Worm (Caenorhabditis elegans) whole organism, late embryonic: ENCODE measurements around the gene C46F11.5.

ENCODE experiments used
- elt-2 ChIP-seq: sonication (generic microtip); optimal IDR thresholded peaks from 2 replicates; lab custom pipeline; 2016; ENCODE audit warnings: missing genetic modification reagents, missing genetic modification characterization, missing compliant biosample characterization
- nfya-1 ChIP-seq: sonication (generic microtip); optimal IDR thresholded peaks from 2 replicates; lab custom pipeline; 2017; ENCODE audit warnings: missing genetic modification characterization, mild to moderate bottlenecking, missing compliant biosample characterization, antibody characterized with exemption, moderate library complexity
- pqm-1 ChIP-seq: sonication (generic microtip); optimal IDR thresholded peaks from 2 replicates; lab custom pipeline; 2016; ENCODE audit warnings: missing genetic modification characterization, missing compliant biosample characterization

- TF ChIP-seq elt-2 (peak; percentile 89), nfya-1 (tag; lab: Kevin White, UChicago) (no peak), pqm-1 (tag; lab: Kevin White, UChicago) (no peak)
These were observed 16.7 kb upstream of the C46F11.5 start for ce11 chrIII:3674149-3674548.
